Worm (Caenorhabditis elegans) whole organism, L2 larva: ENCODE results near the gene srh-141.

Source experiments
- C34F6.9 ChIP-seq: fragments of 150-350 bp; optimal IDR thresholded peaks from 2 replicates; lab custom pipeline; 2014; ENCODE audit warnings: missing biosample characterization, missing genetic modification characterization
- R02D3.7 ChIP-seq: fragments of 150-350 bp; optimal IDR thresholded peaks from 2 replicates; lab custom pipeline; 2014; ENCODE audit warnings: missing biosample characterization, missing genetic modification characterization
- Y55F3AM.14 ChIP-seq: fragments of 200-800 bp; sonication (Bioruptor generic); optimal IDR thresholded peaks from 2 replicates; lab custom pipeline; 2018; ENCODE audit warnings: mild to moderate bottlenecking, missing genetic modification characterization, missing compliant biosample characterization
- ZK546.5 ChIP-seq: sonication (generic microtip); optimal IDR thresholded peaks from 2 replicates; lab custom pipeline; 2017; ENCODE audit warnings: missing biosample characterization, missing genetic modification characterization
- alr-1 ChIP-seq: fragments of 150-350 bp; optimal IDR thresholded peaks from 2 replicates; lab custom pipeline; 2014; ENCODE audit warnings: missing biosample characterization, missing genetic modification characterization
- aly-2 ChIP-seq: fragments of 150-350 bp; optimal IDR thresholded peaks from 2 replicates; lab custom pipeline; 2014; ENCODE audit warnings: missing biosample characterization, missing genetic modification characterization
- blmp-1 ChIP-seq: sonication (generic microtip); optimal IDR thresholded peaks from 2 replicates; lab custom pipeline; 2017; ENCODE audit warnings: missing genetic modification characterization, mild to moderate bottlenecking, missing compliant biosample characterization, antibody characterized with exemption, moderate library complexity; ENCODE audit not compliant: insufficient read depth
- ceh-16 ChIP-seq: fragments of 150-350 bp; optimal IDR thresholded peaks from 2 replicates; lab custom pipeline; 2014; ENCODE audit warnings: missing biosample characterization, missing genetic modification characterization
- ceh-82 ChIP-seq: fragments of 150-350 bp; optimal IDR thresholded peaks from 2 replicates; lab custom pipeline; 2014; ENCODE audit warnings: missing biosample characterization, missing genetic modification characterization
- crh-2 ChIP-seq: sonication (generic microtip); optimal IDR thresholded peaks from 2 replicates; lab custom pipeline; 2017; ENCODE audit warnings: missing biosample characterization, missing genetic modification characterization
- elt-1 ChIP-seq: fragments of 150-350 bp; optimal IDR thresholded peaks from 2 replicates; lab custom pipeline; 2014; ENCODE audit warnings: missing biosample characterization, missing genetic modification characterization
- elt-3 ChIP-seq: sonication (generic microtip); optimal IDR thresholded peaks from 2 replicates; lab custom pipeline; 2017; ENCODE audit warnings: missing biosample characterization, missing genetic modification characterization
- fos-1 ChIP-seq: fragments of 150-350 bp; optimal IDR thresholded peaks from 2 replicates; lab custom pipeline; 2014; ENCODE audit warnings: missing biosample characterization, missing genetic modification characterization
- gmeb-1 ChIP-seq: fragments of 150-350 bp; optimal IDR thresholded peaks from 2 replicates; lab custom pipeline; 2014; ENCODE audit warnings: missing biosample characterization, missing genetic modification characterization
- lin-11 ChIP-seq: fragments of 150-350 bp; sonication (generic microtip); optimal IDR thresholded peaks from 2 replicates; lab custom pipeline; 2014; ENCODE audit warnings: missing biosample characterization, missing genetic modification characterization, inconsistent platforms, mixed read lengths
- mab-5 ChIP-seq: fragments of 150-350 bp; optimal IDR thresholded peaks from 2 replicates; lab custom pipeline; 2014; ENCODE audit warnings: missing biosample characterization, missing genetic modification characterization
- mbf-1 ChIP-seq: sonication (generic microtip); optimal IDR thresholded peaks from 2 replicates; lab custom pipeline; 2017; ENCODE audit warnings: missing biosample characterization, missing genetic modification characterization
- mdl-1 ChIP-seq, 2 experiments: fragments of 150-350 bp in 1 of 2; sonication (generic microtip) in 1 of 2; optimal IDR thresholded peaks; 2 replicates each; lab custom pipeline; 2017; ENCODE audit warnings: missing biosample characterization in 2 of 2, missing genetic modification characterization in 2 of 2
- nhr-11 ChIP-seq: fragments of 150-350 bp; optimal IDR thresholded peaks from 2 replicates; lab custom pipeline; 2014; ENCODE audit warnings: missing biosample characterization, missing genetic modification characterization
- nhr-12 ChIP-seq: fragments of 150-350 bp; optimal IDR thresholded peaks from 2 replicates; lab custom pipeline; 2014; ENCODE audit warnings: missing biosample characterization, missing genetic modification characterization
- nhr-23 ChIP-seq: fragments of 150-350 bp; optimal IDR thresholded peaks from 2 replicates; lab custom pipeline; 2014; ENCODE audit warnings: missing biosample characterization, missing genetic modification reagents, missing genetic modification characterization
- nhr-237 ChIP-seq: fragments of 150-350 bp; optimal IDR thresholded peaks from 2 replicates; lab custom pipeline; 2014; ENCODE audit warnings: missing biosample characterization, missing genetic modification characterization
- nhr-25 ChIP-seq: fragments of 150-350 bp; sonication (generic microtip); optimal IDR thresholded peaks from 3 replicates; lab custom pipeline; 2014; ENCODE audit warnings: missing biosample characterization, missing genetic modification characterization
- nhr-6 ChIP-seq: fragments of 150-350 bp; optimal IDR thresholded peaks from 2 replicates; lab custom pipeline; 2014; ENCODE audit warnings: missing biosample characterization, missing genetic modification characterization
- skn-1 ChIP-seq: sonication (generic microtip); optimal IDR thresholded peaks from 2 replicates; lab custom pipeline; 2017; ENCODE audit warnings: missing biosample characterization, missing genetic modification characterization
- sma-3 ChIP-seq: sonication (generic microtip); optimal IDR thresholded peaks from 2 replicates; lab custom pipeline; 2016; ENCODE audit warnings: missing genetic modification reagents, missing genetic modification characterization, missing compliant biosample characterization
- sma-9 ChIP-seq, 2 experiments: fragments of 150-350 bp in 1 of 2; sonication (generic microtip) in 1 of 2; optimal IDR thresholded peaks; 2 replicates each; lab custom pipeline; 2014 to 2016; ENCODE audit warnings: missing genetic modification characterization in 2 of 2, mild to moderate bottlenecking in 1 of 2, missing biosample characterization in 1 of 2, missing compliant biosample characterization in 1 of 2, missing genetic modification reagents in 1 of 2, moderate library complexity in 1 of 2
- snpc-4 ChIP-seq: fragments of 150-350 bp; optimal IDR thresholded peaks from 2 replicates; lab custom pipeline; 2014; ENCODE audit warnings: missing biosample characterization, missing genetic modification characterization
- unc-62 ChIP-seq: fragments of 150-350 bp; optimal IDR thresholded peaks from 2 replicates; lab custom pipeline; 2014; ENCODE audit warnings: missing biosample characterization, missing genetic modification reagents, missing genetic modification characterization
- ztf-1 ChIP-seq: fragments of 200-800 bp; sonication (Bioruptor generic); conservative IDR thresholded peaks from 2 replicates; pipeline ENCODE4 v1.3.6; 2022; ENCODE audit warnings: missing genetic modification characterization, missing compliant biosample characterization

Gene srh-141

ce11 chrV:16483044-16483443 is 39.3 kb downstream of the srh-141 start, which contains the start of gene F57E7.2:
TSS of gene F57E7.2 (minus strand) at chrV:16483144.
- TF ChIP-seq nhr-11 (tag; lab: Kevin White, UChicago) (no peak), gmeb-1 (tag; lab: Kevin White, UChicago) (no peak), fos-1 (tag; lab: Kevin White, UChicago) (no peak), elt-3 (no peak), lin-11 (tag; lab: Kevin White, UChicago) (no peak), skn-1 (tag; lab: Kevin White, UChicago) (no peak), sma-9 (GFP tag; optimal IDR thresholded peaks at IDR 0.05; lab: Kevin White, UChicago) (no peak), sma-9 (tag; optimal IDR thresholded peaks at IDR 0.05; lab: Kevin White, UChicago) (no peak), elt-1 (tag; lab: Kevin White, UChicago) (no peak)

ce11 chrV:16483681-16484080 is 40.0 kb downstream of the srh-141 start, which contains the start of gene srh-139:
TSS of gene srh-139 (plus strand) at chrV:16483981.
- TF ChIP-seq lin-11 (tag; lab: Kevin White, UChicago) (no peak), Y55F3AM.14 (GFP tag; lab: Kevin White, UChicago) (no peak), alr-1 (tag; lab: Kevin White, UChicago) (no peak), fos-1 (tag; lab: Kevin White, UChicago) (no peak), unc-62 (no peak), snpc-4 (tag; lab: Kevin White, UChicago) (no peak), nhr-6 (tag; lab: Kevin White, UChicago) (no peak), elt-1 (tag; lab: Kevin White, UChicago) (no peak), ztf-1 (GFP tag; lab: Robert Waterston, UW) (no peak), mbf-1 (no peak), ZK546.5 (no peak), nhr-237 (tag; lab: Kevin White, UChicago) (no peak), mdl-1 (tag; optimal IDR thresholded peaks at IDR 0.05; lab: Kevin White, UChicago) (no peak), nhr-12 (tag; lab: Kevin White, UChicago) (no peak)

- TF ChIP-seq nhr-6 (tag; lab: Kevin White, UChicago) (no peak), elt-3 (no peak), mbf-1 (no peak), unc-62 (no peak), nhr-23 (tag; lab: Kevin White, UChicago) (no peak)
Measured at ce11 chrV:16487474-16487873, 43.7 kb downstream of the srh-141 start, which contains the start of gene Y32B12A.5. TSS of gene Y32B12A.5 (minus strand) at chrV:16487574.

- TF ChIP-seq C34F6.9 (tag; lab: Kevin White, UChicago): no peak
Measured at ce11 chrV:16488172-16488571, 44.4 kb downstream of the srh-141 start, which contains the start of gene sqst-4. TSS of gene sqst-4 (plus strand) at chrV:16488472.

- TF ChIP-seq ceh-16 (tag; lab: Kevin White, UChicago): no peak
- TF ChIP-seq crh-2 (tag; lab: Kevin White, UChicago): no peak
- TF ChIP-seq aly-2 (tag; lab: Kevin White, UChicago): no peak
- no peak for TF ChIP-seq nhr-237 (tag; lab: Kevin White, UChicago)
- no peak for TF ChIP-seq blmp-1
- TF ChIP-seq sma-3 (GFP tag; lab: Kevin White, UChicago): no peak
- TF ChIP-seq mab-5 (tag; lab: Kevin White, UChicago): no peak
- peak; percentile 60 for TF ChIP-seq sma-9 (GFP tag; optimal IDR thresholded peaks at IDR 0.05; lab: Kevin White, UChicago)
- TF ChIP-seq sma-9 (tag; optimal IDR thresholded peaks at IDR 0.05; lab: Kevin White, UChicago): no peak
- no peak for TF ChIP-seq nhr-23 (tag; lab: Kevin White, UChicago)
- peak; percentile 72 for TF ChIP-seq fos-1 (tag; lab: Kevin White, UChicago)
- TF ChIP-seq Y55F3AM.14 (GFP tag; lab: Kevin White, UChicago): no peak
- TF ChIP-seq ceh-82: no peak
- TF ChIP-seq R02D3.7 (tag; lab: Kevin White, UChicago): no peak
- no peak for TF ChIP-seq nhr-25 (tag; lab: Kevin White, UChicago)
- TF ChIP-seq, all 48 proteins: peak for 2
Measured at ce11 chrV:16494359-16494758, 50.6 kb downstream of the srh-141 start, which contains the start of gene comt-2. TSS of gene comt-2 (minus strand) at chrV:16494489.
